Worm (Caenorhabditis elegans): ENCODE data around the gene ZK673.1.

- TF ChIP-seq klf-2 (GFP tag; conservative IDR thresholded peaks at IDR 0.05) (no peak), flt-1 (GFP tag; IDR thresholded peaks at IDR 0.05) (no peak), tab-1 (GFP tag; IDR thresholded peaks at IDR 0.05) (no peak), cog-1 (tag; optimal IDR thresholded peaks at IDR 0.05) (no peak), ztf-23 (GFP tag; IDR thresholded peaks at IDR 0.05) (no peak), ztf-29 (GFP tag; IDR thresholded peaks at IDR 0.05) (no peak), ref-1 (GFP tag; conservative IDR thresholded peaks at IDR 0.05) (no peak)
These were observed 14.0 kb downstream of the ZK673.1 start, which contains the start of gene ZK673.11 for ce11 chrII:10456979-10457378.
